Worm (Caenorhabditis elegans) whole organism, L1 larva: ENCODE results near the gene dhs-27.

ENCODE experiments used
- C04F5.9 ChIP-seq: sonication (generic microtip); optimal IDR thresholded peaks from 2 replicates; lab custom pipeline; 2016; ENCODE audit warnings: missing genetic modification characterization, missing compliant biosample characterization
- C16A3.4 ChIP-seq: fragments of 150-350 bp; optimal IDR thresholded peaks from 2 replicates; lab custom pipeline; 2014; ENCODE audit warnings: missing biosample characterization, missing genetic modification characterization
- C34B4.2 ChIP-seq: sonication (generic microtip); optimal IDR thresholded peaks from 2 replicates; lab custom pipeline; 2017; ENCODE audit warnings: mild to moderate bottlenecking, missing genetic modification characterization, missing compliant biosample characterization
- F16B12.6 ChIP-seq: fragments of 150-350 bp; optimal IDR thresholded peaks from 2 replicates; lab custom pipeline; 2014; ENCODE audit warnings: missing biosample characterization, missing genetic modification characterization
- aly-2 ChIP-seq: fragments of 150-350 bp; optimal IDR thresholded peaks from 2 replicates; lab custom pipeline; 2014; ENCODE audit warnings: missing biosample characterization, missing genetic modification characterization
- ama-1 ChIP-seq: fragments of 150-350 bp; optimal IDR thresholded peaks from 2 replicates; lab custom pipeline; 2014
- ceh-63 ChIP-seq: fragments of 200-800 bp; sonication (Bioruptor generic); optimal IDR thresholded peaks from 2 replicates; lab custom pipeline; 2018; ENCODE audit warnings: mild to moderate bottlenecking, missing genetic modification characterization, missing compliant biosample characterization
- ceh-8 ChIP-seq: fragments of 200-800 bp; sonication (Bioruptor generic); optimal IDR thresholded peaks from 2 replicates; lab custom pipeline; 2018; ENCODE audit warnings: mild to moderate bottlenecking, missing genetic modification characterization, moderate library complexity, missing compliant biosample characterization
- ceh-88 ChIP-seq: fragments of 200-800 bp; sonication (Bioruptor generic); IDR thresholded peaks from 2 replicates; pipeline ENCODE4 v1.3.6; 2022; ENCODE audit warnings: missing genetic modification characterization, missing compliant biosample characterization
- ceh-90 ChIP-seq: sonication (generic microtip); optimal IDR thresholded peaks from 2 replicates; lab custom pipeline; 2016; ENCODE audit warnings: missing genetic modification characterization, missing compliant biosample characterization
- ces-1 ChIP-seq: fragments of 150-350 bp; optimal IDR thresholded peaks from 2 replicates; lab custom pipeline; 2014; ENCODE audit warnings: missing biosample characterization, missing genetic modification reagents, missing genetic modification characterization
- dpl-1 ChIP-seq, 3 experiments: fragments of 150-350 bp in 2 of 3; sonication (generic microtip) in 1 of 3; optimal IDR thresholded peaks; 2 replicates each; lab custom pipeline; 2014 to 2017; ENCODE audit warnings: missing biosample characterization in 3 of 3, missing genetic modification characterization in 3 of 3, missing genetic modification reagents in 3 of 3
- efl-1 ChIP-seq, 4 experiments: fragments of 150-350 bp; optimal IDR thresholded peaks in 3 of 4; peaks in 1 of 4; 1 replicate in 1 of 4; 2 replicates in 3 of 4; lab custom pipeline; 2014; ENCODE audit warnings: missing biosample characterization in 2 of 4, missing genetic modification characterization in 2 of 4, missing genetic modification reagents in 2 of 4
- egl-27 ChIP-seq, 2 experiments: fragments of 150-350 bp in 1 of 2; sonication (generic microtip); optimal IDR thresholded peaks; 3 replicates each; lab custom pipeline; 2017 to 2018; ENCODE audit warnings: missing biosample characterization in 2 of 2, missing genetic modification characterization in 2 of 2, missing genetic modification reagents in 2 of 2
- ets-5 ChIP-seq: fragments of 200-800 bp; sonication (Bioruptor generic); IDR thresholded peaks from 2 replicates; pipeline ENCODE4 v1.3.6; 2022; ENCODE audit warnings: missing genetic modification characterization, missing compliant biosample characterization
- fkh-8 ChIP-seq: sonication (generic microtip); optimal IDR thresholded peaks from 2 replicates; lab custom pipeline; 2016; ENCODE audit warnings: mild to moderate bottlenecking, missing genetic modification characterization, missing compliant biosample characterization
- grh-1 ChIP-seq: fragments of 200-800 bp; sonication (Bioruptor generic); IDR thresholded peaks from 2 replicates; pipeline ENCODE4 v1.3.6; 2022; ENCODE audit warnings: missing genetic modification reagents, missing genetic modification characterization, missing compliant biosample characterization
- hlh-4 ChIP-seq: sonication (generic microtip); optimal IDR thresholded peaks from 2 replicates; lab custom pipeline; 2016; ENCODE audit warnings: mild to moderate bottlenecking, missing genetic modification characterization, missing compliant biosample characterization
- hpl-2 ChIP-seq: fragments of 150-350 bp; optimal IDR thresholded peaks from 2 replicates; lab custom pipeline; 2014; ENCODE audit warnings: missing biosample characterization, missing genetic modification reagents, missing genetic modification characterization
- jun-1 ChIP-seq: fragments of 150-350 bp; optimal IDR thresholded peaks from 2 replicates; lab custom pipeline; 2014; ENCODE audit warnings: missing biosample characterization, missing genetic modification reagents, missing genetic modification characterization
- lin-13 ChIP-seq: fragments of 150-350 bp; optimal IDR thresholded peaks from 2 replicates; lab custom pipeline; 2014; ENCODE audit warnings: missing biosample characterization, missing genetic modification reagents, missing genetic modification characterization
- lin-15B ChIP-seq: fragments of 150-350 bp; sonication (generic microtip); optimal IDR thresholded peaks from 3 replicates; lab custom pipeline; 2014; ENCODE audit warnings: missing biosample characterization, missing genetic modification characterization
- lin-39 ChIP-seq: fragments of 150-350 bp; optimal IDR thresholded peaks from 2 replicates; lab custom pipeline; 2014; ENCODE audit warnings: missing biosample characterization, missing genetic modification reagents, missing genetic modification characterization
- lsy-2 ChIP-seq, 2 experiments: fragments of 150-350 bp; optimal IDR thresholded peaks; 2 replicates each; lab custom pipeline; 2014; ENCODE audit warnings: missing biosample characterization in 2 of 2, missing genetic modification characterization in 2 of 2
- mdl-1 ChIP-seq, 2 experiments: fragments of 150-350 bp; optimal IDR thresholded peaks; 2 replicates each; lab custom pipeline; 2014 to 2017; ENCODE audit warnings: missing biosample characterization in 2 of 2, missing genetic modification characterization in 2 of 2, inconsistent platforms in 1 of 2
- mef-2 ChIP-seq: fragments of 150-350 bp; optimal IDR thresholded peaks from 2 replicates; lab custom pipeline; 2014; ENCODE audit warnings: missing biosample characterization, missing genetic modification characterization
- mep-1 ChIP-seq: fragments of 150-350 bp; optimal IDR thresholded peaks from 2 replicates; lab custom pipeline; 2014; ENCODE audit warnings: missing biosample characterization, missing genetic modification characterization
- nhr-11 ChIP-seq: fragments of 150-350 bp; optimal IDR thresholded peaks from 2 replicates; lab custom pipeline; 2014; ENCODE audit warnings: missing biosample characterization, missing genetic modification characterization
- nhr-20 ChIP-seq: sonication (generic microtip); optimal IDR thresholded peaks from 2 replicates; lab custom pipeline; 2016; ENCODE audit warnings: mild to moderate bottlenecking, missing genetic modification characterization, missing compliant biosample characterization
- nhr-237 ChIP-seq: fragments of 150-350 bp; optimal IDR thresholded peaks from 2 replicates; lab custom pipeline; 2014; ENCODE audit warnings: missing biosample characterization, missing genetic modification characterization
- nhr-76 ChIP-seq: sonication (generic microtip); optimal IDR thresholded peaks from 2 replicates; lab custom pipeline; 2017; ENCODE audit warnings: missing biosample characterization, missing genetic modification characterization
- nhr-77 ChIP-seq: fragments of 150-350 bp; optimal IDR thresholded peaks from 2 replicates; lab custom pipeline; 2014; ENCODE audit warnings: missing biosample characterization, missing genetic modification characterization
- nhr-84 ChIP-seq: sonication (generic microtip); optimal IDR thresholded peaks from 2 replicates; lab custom pipeline; 2017; ENCODE audit warnings: missing biosample characterization, missing genetic modification characterization
- nhr-85 ChIP-seq: sonication (generic microtip); peaks from one replicate; lab custom pipeline; 2016; ENCODE audit warnings: missing genetic modification characterization, inconsistent platforms, missing compliant biosample characterization
- nhr-90 ChIP-seq: sonication (generic microtip); optimal IDR thresholded peaks from 2 replicates; lab custom pipeline; 2016; ENCODE audit warnings: mild to moderate bottlenecking, missing genetic modification characterization, missing compliant biosample characterization; ENCODE audit not compliant: poor library complexity
- pqm-1 ChIP-seq: sonication (generic microtip); optimal IDR thresholded peaks from 3 replicates; lab custom pipeline; 2017; ENCODE audit warnings: missing biosample characterization, missing genetic modification characterization
- snu-23 ChIP-seq: sonication (generic microtip); optimal IDR thresholded peaks from 2 replicates; lab custom pipeline; 2016; ENCODE audit warnings: missing genetic modification characterization, missing compliant biosample characterization
- sox-4 ChIP-seq: sonication (generic microtip); optimal IDR thresholded peaks from 2 replicates; lab custom pipeline; 2016; ENCODE audit warnings: missing genetic modification characterization, missing compliant biosample characterization
- sptf-1 ChIP-seq: fragments of 150-350 bp; optimal IDR thresholded peaks from 2 replicates; lab custom pipeline; 2014; ENCODE audit warnings: missing biosample characterization, missing genetic modification characterization
- sup-37 ChIP-seq: fragments of 200-800 bp; sonication (Bioruptor generic); optimal IDR thresholded peaks from 2 replicates; lab custom pipeline; 2018; ENCODE audit warnings: mild to moderate bottlenecking, missing genetic modification characterization, missing compliant biosample characterization
- tbx-2 ChIP-seq: sonication (generic microtip); optimal IDR thresholded peaks from 2 replicates; lab custom pipeline; 2016; ENCODE audit warnings: missing genetic modification characterization, missing compliant biosample characterization
- tlp-1 ChIP-seq: fragments of 150-350 bp; optimal IDR thresholded peaks from 2 replicates; lab custom pipeline; 2014; ENCODE audit warnings: missing biosample characterization, missing genetic modification characterization
- unc-62 ChIP-seq: fragments of 150-350 bp; optimal IDR thresholded peaks from 2 replicates; lab custom pipeline; 2014; ENCODE audit warnings: missing biosample characterization, missing genetic modification reagents, missing genetic modification characterization
- unc-86 ChIP-seq: sonication (generic microtip); optimal IDR thresholded peaks from 2 replicates; lab custom pipeline; 2016; ENCODE audit warnings: missing genetic modification characterization, missing compliant biosample characterization
- unc-98 ChIP-seq: fragments of 200-800 bp; sonication (Bioruptor generic); IDR thresholded peaks from 2 replicates; pipeline ENCODE4 v1.3.6; 2022; ENCODE audit warnings: missing genetic modification characterization, missing compliant biosample characterization
- xbp-1 ChIP-seq: sonication (generic microtip); optimal IDR thresholded peaks from 2 replicates; lab custom pipeline; 2016; ENCODE audit warnings: missing genetic modification characterization, missing compliant biosample characterization
- zag-1 ChIP-seq: fragments of 150-350 bp; optimal IDR thresholded peaks from 2 replicates; lab custom pipeline; 2014; ENCODE audit warnings: missing biosample characterization, missing genetic modification characterization
- ztf-11 ChIP-seq, 2 experiments: sonication (generic microtip); optimal IDR thresholded peaks; 2 replicates each; lab custom pipeline; 2016 to 2017; ENCODE audit warnings: missing genetic modification characterization in 2 of 2, missing biosample characterization in 1 of 2, missing compliant biosample characterization in 1 of 2
- ztf-4 ChIP-seq: fragments of 150-350 bp; optimal IDR thresholded peaks from 2 replicates; lab custom pipeline; 2014; ENCODE audit warnings: missing biosample characterization, missing genetic modification characterization

The dhs-27 gene

ce11 chrX:3371264-3371663 is 43.2 kb downstream of the dhs-27 start (continued):
- TF ChIP-seq lin-13 (GFP tag; lab: Kevin White, UChicago) = peak; percentile 5
- peak; percentile 64 for TF ChIP-seq mep-1
- no peak for TF ChIP-seq ztf-11 (tag; optimal IDR thresholded peaks at IDR 0.05; lab: Kevin White, UChicago)
- TF ChIP-seq mef-2 (tag; lab: Kevin White, UChicago) = no peak
- TF ChIP-seq nhr-237 (tag; lab: Kevin White, UChicago) = peak; percentile 37
- no peak for TF ChIP-seq nhr-84 (tag; lab: Kevin White, UChicago)
- no peak for TF ChIP-seq hlh-4 (tag; lab: Kevin White, UChicago)
- peak; percentile 68 for TF ChIP-seq fkh-8 (tag; lab: Kevin White, UChicago)
- peak; percentile 50; the same call in 1 of the 2 replicates for TF ChIP-seq ceh-88 (GFP tag; lab: Robert Waterston, UW)
- no peak for TF ChIP-seq ets-5 (GFP tag; lab: Robert Waterston, UW)
- TF ChIP-seq C04F5.9 (tag; lab: Kevin White, UChicago) = no peak
- TF ChIP-seq nhr-20 (tag; lab: Kevin White, UChicago) = peak; percentile 76
- TF ChIP-seq nhr-90 (tag; lab: Kevin White, UChicago) = peak; percentile 71
- no peak for TF ChIP-seq F16B12.6 (tag; lab: Kevin White, UChicago)
- no peak for TF ChIP-seq C34B4.2 (tag; lab: Kevin White, UChicago)
- peak; percentile 77 for TF ChIP-seq C16A3.4 (tag; lab: Kevin White, UChicago)
- TF ChIP-seq nhr-77 (tag; lab: Kevin White, UChicago) = peak; percentile 74
- 0 out of 2 replicates have a peak, but pooled peaks have one; percentile 23 for TF ChIP-seq unc-98
- no peak for TF ChIP-seq ceh-63 (GFP tag; lab: Kevin White, UChicago)
- TF ChIP-seq sox-4 (tag; lab: Kevin White, UChicago) = no peak
- peak; percentile 20; the same call in 1 of the 2 replicates for TF ChIP-seq grh-1 (GFP tag; lab: Robert Waterston, UW)
- peak; percentile 66 for TF ChIP-seq nhr-85 (tag; lab: Kevin White, UChicago)
- TF ChIP-seq zag-1 (tag; lab: Kevin White, UChicago) = no peak
- TF ChIP-seq egl-27 (tag; optimal IDR thresholded peaks at IDR 0.05; lab: Kevin White, UChicago) = no peak
- TF ChIP-seq lsy-2 (tag; optimal IDR thresholded peaks at IDR 0.05; lab: Kevin White, UChicago) = peak; percentile 30 to 67
- TF ChIP-seq tlp-1 (tag; lab: Kevin White, UChicago) = no peak
- TF ChIP-seq xbp-1 (tag; lab: Kevin White, UChicago) = peak; percentile 59
- TF ChIP-seq ces-1 (GFP tag; lab: Kevin White, UChicago) = no peak
- TF ChIP-seq nhr-11 (tag; lab: Kevin White, UChicago) = no peak
- TF ChIP-seq lin-39 (tag; lab: Kevin White, UChicago) = no peak
- TF ChIP-seq efl-1 (optimal IDR thresholded peaks at IDR 0.05; lab: Kevin White, UChicago) = peak; percentile 39 to 40
- peak in 1 of 2 experiments; percentile 7 for TF ChIP-seq efl-1 (GFP tag; optimal IDR thresholded peaks at IDR 0.05 in 1 of 2; lab: Kevin White, UChicago)
- TF ChIP-seq sptf-1 (tag; lab: Kevin White, UChicago) = no peak
- peak; percentile 24 for TF ChIP-seq ceh-90
- no peak for TF ChIP-seq ama-1
- TF ChIP-seq hpl-2 (GFP tag; lab: Kevin White, UChicago) = no peak
- TF ChIP-seq unc-86 = peak; percentile 66
- TF ChIP-seq aly-2 = peak; percentile 1
- TF ChIP-seq unc-62 (GFP tag; lab: Kevin White, UChicago) = no peak
- TF ChIP-seq dpl-1 (GFP tag; optimal IDR thresholded peaks at IDR 0.05; lab: Kevin White, UChicago) = peak in 2 of 3 experiments; percentile 10 to 21

ce11 chrX:3369442-3369841 is 45.1 kb downstream of the dhs-27 start:
- TF ChIP-seq ceh-8 (GFP tag; lab: Kevin White, UChicago) (no peak), ztf-4 (tag; lab: Kevin White, UChicago) (no peak), unc-62 (GFP tag; lab: Kevin White, UChicago) (no peak), lin-15B (tag; lab: Kevin White, UChicago) (no peak), tbx-2 (tag; lab: Kevin White, UChicago) (no peak), lin-39 (tag; lab: Kevin White, UChicago) (no peak), mep-1 (no peak), jun-1 (tag; lab: Kevin White, UChicago) (no peak), nhr-76 (tag; lab: Kevin White, UChicago) (no peak), nhr-20 (tag; lab: Kevin White, UChicago) (no peak), efl-1 (optimal IDR thresholded peaks at IDR 0.05; lab: Kevin White, UChicago) (no peak), efl-1 (GFP tag; optimal IDR thresholded peaks at IDR 0.05 in 1 of 2; lab: Kevin White, UChicago) (no peak), hlh-4 (tag; lab: Kevin White, UChicago) (no peak), sup-37 (GFP tag; lab: Kevin White, UChicago) (no peak), pqm-1 (tag; lab: Kevin White, UChicago) (no peak), nhr-85 (tag; lab: Kevin White, UChicago) (no peak), snu-23 (GFP tag; lab: Kevin White, UChicago) (no peak), mdl-1 (tag; optimal IDR thresholded peaks at IDR 0.05; lab: Kevin White, UChicago) (no peak)
